Fruit fly (Drosophila melanogaster) whole organism, pupa: ENCODE measurements around the gene CG4267.

Source experiments
- CG10348 ChIP-seq: fragments of 200-800 bp; sonication (Bioruptor generic); IDR thresholded peaks from 2 replicates; pipeline ENCODE4 v1.3.6; 2022; ENCODE audit warnings: missing biosample characterization, missing genetic modification characterization
- CG13204 ChIP-seq: fragments of 200-800 bp; sonication (Bioruptor generic); optimal IDR thresholded peaks from 2 replicates; lab custom pipeline; 2018; ENCODE audit warnings: missing biosample characterization, mild to moderate bottlenecking, missing genetic modification characterization, moderate library complexity
- CG17806 ChIP-seq: fragments of 200-800 bp; sonication (Bioruptor generic); optimal IDR thresholded peaks from 2 replicates; lab custom pipeline; 2018; ENCODE audit warnings: missing biosample characterization, mild to moderate bottlenecking, missing genetic modification characterization, moderate library complexity
- CG32121 ChIP-seq: fragments of 200-800 bp; sonication (Bioruptor generic); IDR thresholded peaks from 2 replicates; pipeline ENCODE4 v1.3.6; 2022; ENCODE audit warnings: missing biosample characterization, missing genetic modification characterization
- CG34367 ChIP-seq: fragments of 200-800 bp; sonication (Bioruptor generic); optimal IDR thresholded peaks from 2 replicates; lab custom pipeline; 2018; ENCODE audit warnings: missing biosample characterization, mild to moderate bottlenecking, missing genetic modification characterization
- CG8159 ChIP-seq: fragments of 200-800 bp; sonication (Bioruptor generic); optimal IDR thresholded peaks from 3 replicates; lab custom pipeline; 2018; ENCODE audit warnings: missing biosample characterization, mild to moderate bottlenecking, missing genetic modification characterization, moderate library complexity
- CG8301 ChIP-seq: fragments of 200-800 bp; sonication (Bioruptor generic); optimal IDR thresholded peaks from 2 replicates; lab custom pipeline; 2018; ENCODE audit warnings: missing biosample characterization, mild to moderate bottlenecking, missing genetic modification characterization
- CG9948 ChIP-seq: fragments of 200-800 bp; sonication (Bioruptor generic); optimal IDR thresholded peaks from 2 replicates; lab custom pipeline; 2018; ENCODE audit warnings: missing biosample characterization, mild to moderate bottlenecking, missing genetic modification characterization, moderate library complexity
- EcR ChIP-seq: fragments of 200-800 bp; sonication (Bioruptor generic); optimal IDR thresholded peaks from 3 replicates; lab custom pipeline; 2019; ENCODE audit warnings: missing biosample characterization, missing genetic modification characterization, mild to moderate bottlenecking, moderate library complexity, missing genetic modification reagents
- Pif1A ChIP-seq: fragments of 200-800 bp; sonication (Bioruptor generic); optimal IDR thresholded peaks from 3 replicates; lab custom pipeline; 2016; ENCODE audit warnings: missing biosample characterization, missing genetic modification characterization
- Pif1B ChIP-seq: fragments of 200-800 bp; sonication (Bioruptor generic); optimal IDR thresholded peaks from 3 replicates; lab custom pipeline; 2016; ENCODE audit warnings: missing biosample characterization, missing genetic modification characterization
- Snoo ChIP-seq: fragments of 200-800 bp; sonication (Bioruptor generic); optimal IDR thresholded peaks from 3 replicates; lab custom pipeline; 2017; ENCODE audit warnings: missing biosample characterization, mild to moderate bottlenecking, missing genetic modification characterization, inconsistent platforms
- fd96Ca ChIP-seq: fragments of 200-800 bp; sonication (Bioruptor generic); IDR thresholded peaks from 3 replicates; pipeline ENCODE4 v1.3.6; 2022; ENCODE audit warnings: missing biosample characterization, missing genetic modification characterization
- rn ChIP-seq: fragments of 200-800 bp; sonication (Bioruptor generic); IDR thresholded peaks from 2 replicates; pipeline ENCODE4 v1.3.6; 2022; ENCODE audit warnings: missing biosample characterization, missing genetic modification characterization

DNA sequence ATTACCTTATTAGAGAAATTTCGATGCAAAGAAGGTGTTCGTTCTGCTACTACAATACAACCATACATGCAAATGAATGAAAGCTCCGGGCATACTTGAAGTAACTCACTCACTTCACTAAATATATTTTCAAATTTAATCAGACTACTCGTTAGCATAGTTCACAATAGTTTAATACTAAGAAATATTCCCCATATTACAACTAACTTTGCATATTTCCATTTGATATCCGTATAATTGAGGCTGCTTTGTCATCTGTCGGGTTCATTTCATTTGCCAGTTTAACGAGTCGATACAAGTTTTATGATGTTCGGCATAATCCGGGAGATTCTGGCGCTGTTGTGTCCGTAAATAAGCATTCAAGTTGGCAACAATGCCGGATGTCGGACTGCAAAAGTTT lies 48.5 kb downstream of the CG4267 start, which contains the start of gene robl22E:
- no peak for TF ChIP-seq CG32121 (GFP tag; lab: Robert Waterston, UW)
- no peak for TF ChIP-seq Pif1B (GFP tag; lab: Kevin White, UChicago)
- TF ChIP-seq Pif1A (GFP tag; lab: Kevin White, UChicago): no peak
- no peak for TF ChIP-seq rn (GFP tag; lab: Robert Waterston, UW)
- TF ChIP-seq EcR (GFP tag; lab: Kevin White, UChicago): no peak
- TF ChIP-seq CG9948 (tag; lab: Kevin White, UChicago): no peak
- TF ChIP-seq CG13204 (GFP tag; lab: Kevin White, UChicago): no peak
- no peak for TF ChIP-seq CG10348
- TF ChIP-seq CG34367 (tag; lab: Kevin White, UChicago): no peak
- TF ChIP-seq CG8301 (tag; lab: Kevin White, UChicago): no peak
- no peak for TF ChIP-seq Snoo
- TF ChIP-seq CG8159 (tag; lab: Kevin White, UChicago): no peak
- TF ChIP-seq CG17806: no peak
- TF ChIP-seq fd96Ca (GFP tag; lab: Robert Waterston, UW): no peak
